Fruit fly (Drosophila melanogaster) whole organism, embryonic: ENCODE measurements around the gene Sem1.

Experiments
- CG11085 ChIP-seq: fragments of 200-800 bp; sonication (Bioruptor generic); IDR thresholded peaks from 2 replicates; pipeline ENCODE4 v1.3.6; 2022; ENCODE audit warnings: missing biosample characterization, missing genetic modification characterization
- CG11504 ChIP-seq: fragments of 200-800 bp; sonication (Bioruptor generic); optimal IDR thresholded peaks from 3 replicates; lab custom pipeline; 2019; ENCODE audit warnings: missing biosample characterization, mild to moderate bottlenecking, missing genetic modification characterization, moderate library complexity
- CG12659 ChIP-seq: fragments of 200-800 bp; sonication (Bioruptor generic); optimal IDR thresholded peaks from 3 replicates; lab custom pipeline; 2017; ENCODE audit warnings: mild to moderate bottlenecking, missing biosample characterization, missing genetic modification reagents, missing genetic modification characterization
- CG12942 ChIP-seq: fragments of 200-800 bp; sonication (Bioruptor generic); optimal IDR thresholded peaks from 3 replicates; lab custom pipeline; 2016; ENCODE audit warnings: missing biosample characterization, missing genetic modification characterization
- CG14441 ChIP-seq: fragments of 200-800 bp; sonication (Bioruptor generic); IDR thresholded peaks from 2 replicates; pipeline ENCODE4 v1.3.6; 2022; ENCODE audit warnings: missing biosample characterization, missing genetic modification characterization
- CG14710 ChIP-seq: fragments of 200-800 bp; sonication (Bioruptor generic); optimal IDR thresholded peaks from 3 replicates; lab custom pipeline; 2019; ENCODE audit warnings: missing biosample characterization, mild to moderate bottlenecking, missing genetic modification characterization, moderate library complexity
- CG14860 ChIP-seq: fragments of 200-800 bp; sonication (Bioruptor generic); IDR thresholded peaks from 3 replicates; pipeline ENCODE4 v1.3.6; 2022; ENCODE audit warnings: missing biosample characterization, missing genetic modification characterization; ENCODE audit not compliant: partially characterized antibody
- CG1529 ChIP-seq: fragments of 200-800 bp; sonication (Bioruptor generic); optimal IDR thresholded peaks from 3 replicates; lab custom pipeline; 2018; ENCODE audit warnings: missing biosample characterization, missing genetic modification characterization
- CG15479 ChIP-seq: fragments of 200-800 bp; sonication (Bioruptor generic); optimal IDR thresholded peaks from 3 replicates; lab custom pipeline; 2019; ENCODE audit warnings: missing biosample characterization, mild to moderate bottlenecking, missing genetic modification characterization, moderate library complexity
- CG31388 ChIP-seq: fragments of 200-800 bp; sonication (Bioruptor generic); optimal IDR thresholded peaks from 2 replicates; lab custom pipeline; 2016; ENCODE audit warnings: missing biosample characterization, missing genetic modification characterization
- CG3407 ChIP-seq: fragments of 200-800 bp; sonication (Bioruptor generic); optimal IDR thresholded peaks from 2 replicates; lab custom pipeline; 2018; ENCODE audit warnings: missing biosample characterization, mild to moderate bottlenecking, missing genetic modification characterization
- CG4854 ChIP-seq: fragments of 200-800 bp; sonication (Bioruptor generic); optimal IDR thresholded peaks from 2 replicates; lab custom pipeline; 2016; ENCODE audit warnings: missing biosample characterization, missing genetic modification characterization, inconsistent platforms
- CG7271 ChIP-seq: fragments of 200-800 bp; sonication (Bioruptor generic); optimal IDR thresholded peaks from 2 replicates; lab custom pipeline; 2018; ENCODE audit warnings: missing biosample characterization, mild to moderate bottlenecking, missing genetic modification characterization, moderate library complexity
- CG7839 ChIP-seq: fragments of 200-800 bp; sonication (Bioruptor generic); optimal IDR thresholded peaks from 3 replicates; lab custom pipeline; 2018; ENCODE audit warnings: missing biosample characterization, mild to moderate bottlenecking, missing genetic modification characterization, moderate library complexity
- CG8765 ChIP-seq: fragments of 200-800 bp; sonication (Bioruptor generic); IDR thresholded peaks from 2 replicates; pipeline ENCODE4 v1.3.6; 2022; ENCODE audit warnings: missing biosample characterization, missing genetic modification characterization
- CG9215 ChIP-seq: fragments of 200-800 bp; sonication (Bioruptor generic); IDR thresholded peaks from 2 replicates; pipeline ENCODE4 v1.3.6; 2022; ENCODE audit warnings: missing biosample characterization, missing genetic modification characterization
- CG9437 ChIP-seq: fragments of 200-800 bp; sonication (Bioruptor generic); optimal IDR thresholded peaks from 2 replicates; lab custom pipeline; 2018; ENCODE audit warnings: missing biosample characterization, mild to moderate bottlenecking, missing genetic modification characterization
- CG9932 ChIP-seq: fragments of 200-800 bp; sonication (Bioruptor generic); IDR thresholded peaks from 2 replicates; pipeline ENCODE4 v1.3.6; 2022; ENCODE audit warnings: missing biosample characterization, missing genetic modification characterization
- CoRest ChIP-seq: fragments of 200-800 bp; sonication (Bioruptor generic); optimal IDR thresholded peaks from 3 replicates; lab custom pipeline; 2018; ENCODE audit warnings: missing biosample characterization, mild to moderate bottlenecking, missing genetic modification characterization, moderate library complexity
- D ChIP-seq, 2 experiments: fragments of 200-800 bp in 1 of 2; fragments of >200 bp in 1 of 2; sonication (Bioruptor generic) in 1 of 2; optimal IDR thresholded peaks; 2 replicates in 1 of 2; 3 replicates in 1 of 2; lab custom pipeline; 2017; ENCODE audit warnings: mild to moderate bottlenecking in 1 of 2, missing biosample characterization in 1 of 2, missing genetic modification characterization in 1 of 2, missing genetic modification reagents in 1 of 2
- Fer1 ChIP-seq: fragments of 200-800 bp; sonication (Bioruptor generic); optimal IDR thresholded peaks from 2 replicates; lab custom pipeline; 2017; ENCODE audit warnings: missing biosample characterization, mild to moderate bottlenecking, missing genetic modification characterization
- Lhr ChIP-seq: fragments of 200-800 bp; sonication (Bioruptor generic); optimal IDR thresholded peaks from 3 replicates; lab custom pipeline; 2017; ENCODE audit warnings: mild to moderate bottlenecking, missing biosample characterization, missing genetic modification reagents, missing genetic modification characterization
- Nf-YC ChIP-seq: fragments of 200-800 bp; optimal IDR thresholded peaks from 3 replicates; lab custom pipeline; 2019; ENCODE audit warnings: missing biosample characterization, mild to moderate bottlenecking, missing genetic modification characterization, moderate library complexity
- Oaz ChIP-seq: fragments of 200-800 bp; sonication (Bioruptor generic); IDR thresholded peaks from 2 replicates; pipeline ENCODE4 v1.3.6; 2022; ENCODE audit warnings: missing biosample characterization, missing genetic modification characterization
- Pdp1 ChIP-seq, 2 experiments: fragments of 200-800 bp; sonication (Bioruptor generic); optimal IDR thresholded peaks; 3 replicates each; lab custom pipeline; 2016; ENCODE audit warnings: missing biosample characterization in 2 of 2, missing genetic modification characterization in 2 of 2, mild to moderate bottlenecking in 1 of 2, moderate library complexity in 1 of 2
- Ptx1 ChIP-seq: fragments of 200-800 bp; sonication (Bioruptor generic); IDR thresholded peaks from 2 replicates; pipeline ENCODE4 v1.3.6; 2022; ENCODE audit warnings: missing biosample characterization, missing genetic modification characterization
- Side ChIP-seq: fragments of 200-800 bp; sonication (Bioruptor generic); optimal IDR thresholded peaks from 2 replicates; lab custom pipeline; 2016; ENCODE audit warnings: missing biosample characterization, missing genetic modification characterization
- Sin3A ChIP-seq: fragments of >200 bp; optimal IDR thresholded peaks from 2 replicates; lab custom pipeline; 2018
- YL-1 ChIP-seq: fragments of 200-800 bp; sonication (Bioruptor generic); optimal IDR thresholded peaks from 3 replicates; lab custom pipeline; 2017; ENCODE audit warnings: missing biosample characterization, mild to moderate bottlenecking, missing genetic modification characterization
- abd-A ChIP-seq: fragments of 200-800 bp; sonication (Bioruptor generic); optimal IDR thresholded peaks from 3 replicates; lab custom pipeline; 2019; ENCODE audit warnings: missing biosample characterization, mild to moderate bottlenecking, missing genetic modification characterization, moderate library complexity
- aop ChIP-seq: fragments of 200-800 bp; sonication (Bioruptor generic); IDR thresholded peaks from 2 replicates; pipeline ENCODE4 v1.3.6; 2022; ENCODE audit warnings: missing biosample characterization, missing genetic modification characterization
- ato ChIP-seq: fragments of 200-800 bp; sonication (Bioruptor generic); IDR thresholded peaks from 2 replicates; pipeline ENCODE4 v1.3.6; 2022; ENCODE audit warnings: missing biosample characterization, missing genetic modification characterization; ENCODE audit not compliant: partially characterized antibody
- bbx ChIP-seq: fragments of 200-800 bp; sonication (Bioruptor generic); IDR thresholded peaks from 2 replicates; pipeline ENCODE4 v1.3.6; 2022; ENCODE audit warnings: missing biosample characterization, missing genetic modification characterization; ENCODE audit not compliant: partially characterized antibody
- crc ChIP-seq: fragments of 200-800 bp; sonication (Bioruptor generic); optimal IDR thresholded peaks from 2 replicates; lab custom pipeline; 2016; ENCODE audit warnings: missing biosample characterization, missing genetic modification characterization
- cwo ChIP-seq: fragments of 200-800 bp; sonication (Bioruptor generic); optimal IDR thresholded peaks from 3 replicates; lab custom pipeline; 2017; ENCODE audit warnings: missing biosample characterization, missing genetic modification characterization, mild to moderate bottlenecking, moderate library complexity, missing genetic modification reagents
- dimm ChIP-seq: fragments of 200-800 bp; sonication (Bioruptor generic); IDR thresholded peaks from 2 replicates; pipeline ENCODE4 v1.3.6; 2022; ENCODE audit warnings: missing biosample characterization, missing genetic modification characterization
- dm ChIP-seq: fragments of 200-800 bp; sonication (Bioruptor generic); optimal IDR thresholded peaks from 3 replicates; lab custom pipeline; 2016; ENCODE audit warnings: missing biosample characterization, missing genetic modification characterization
- ewg ChIP-seq: fragments of 200-800 bp; sonication (Bioruptor generic); optimal IDR thresholded peaks from 3 replicates; lab custom pipeline; 2017; ENCODE audit warnings: mild to moderate bottlenecking, missing biosample characterization, missing genetic modification reagents, missing genetic modification characterization
- gem ChIP-seq: fragments of 200-800 bp; sonication (Bioruptor generic); optimal IDR thresholded peaks from 2 replicates; lab custom pipeline; 2019; ENCODE audit warnings: missing biosample characterization, mild to moderate bottlenecking, missing genetic modification characterization, moderate library complexity
- klu ChIP-seq: fragments of 200-800 bp; sonication (Bioruptor generic); IDR thresholded peaks from 2 replicates; pipeline ENCODE4 v1.3.6; 2022; ENCODE audit warnings: missing biosample characterization, missing genetic modification characterization
- lbe ChIP-seq: fragments of 200-800 bp; sonication (Bioruptor generic); optimal IDR thresholded peaks from 2 replicates; lab custom pipeline; 2016; ENCODE audit warnings: missing biosample characterization, mild to moderate bottlenecking, missing genetic modification characterization
- mirr ChIP-seq: fragments of 200-800 bp; sonication (Bioruptor generic); optimal IDR thresholded peaks from 3 replicates; lab custom pipeline; 2018; ENCODE audit warnings: missing biosample characterization, mild to moderate bottlenecking, missing genetic modification characterization
- row ChIP-seq: fragments of 200-800 bp; sonication (Bioruptor generic); IDR thresholded peaks from 3 replicates; pipeline ENCODE4 v1.3.6; 2022; ENCODE audit warnings: missing biosample characterization, missing genetic modification characterization
- trem ChIP-seq: fragments of 200-800 bp; optimal IDR thresholded peaks from 3 replicates; lab custom pipeline; 2019; ENCODE audit warnings: missing biosample characterization, mild to moderate bottlenecking, missing genetic modification characterization, moderate library complexity
- tup ChIP-seq: fragments of 200-800 bp; sonication (Bioruptor generic); optimal IDR thresholded peaks from 2 replicates; lab custom pipeline; 2016; ENCODE audit warnings: missing biosample characterization, mild to moderate bottlenecking, missing genetic modification characterization, moderate library complexity
- twi ChIP-seq: fragments of 200-800 bp; optimal IDR thresholded peaks from 2 replicates; lab custom pipeline; 2019; ENCODE audit warnings: missing biosample characterization, mild to moderate bottlenecking, missing genetic modification characterization, moderate library complexity
- unpg ChIP-seq: fragments of 200-800 bp; sonication (Bioruptor generic); optimal IDR thresholded peaks from 3 replicates; lab custom pipeline; 2018; ENCODE audit warnings: missing biosample characterization, mild to moderate bottlenecking, missing genetic modification characterization, moderate library complexity
- zen ChIP-seq: fragments of 200-800 bp; sonication (Bioruptor generic); optimal IDR thresholded peaks from 3 replicates; lab custom pipeline; 2018; ENCODE audit warnings: missing biosample characterization, mild to moderate bottlenecking, missing genetic modification characterization, moderate library complexity

Sem1 gene

DNA sequence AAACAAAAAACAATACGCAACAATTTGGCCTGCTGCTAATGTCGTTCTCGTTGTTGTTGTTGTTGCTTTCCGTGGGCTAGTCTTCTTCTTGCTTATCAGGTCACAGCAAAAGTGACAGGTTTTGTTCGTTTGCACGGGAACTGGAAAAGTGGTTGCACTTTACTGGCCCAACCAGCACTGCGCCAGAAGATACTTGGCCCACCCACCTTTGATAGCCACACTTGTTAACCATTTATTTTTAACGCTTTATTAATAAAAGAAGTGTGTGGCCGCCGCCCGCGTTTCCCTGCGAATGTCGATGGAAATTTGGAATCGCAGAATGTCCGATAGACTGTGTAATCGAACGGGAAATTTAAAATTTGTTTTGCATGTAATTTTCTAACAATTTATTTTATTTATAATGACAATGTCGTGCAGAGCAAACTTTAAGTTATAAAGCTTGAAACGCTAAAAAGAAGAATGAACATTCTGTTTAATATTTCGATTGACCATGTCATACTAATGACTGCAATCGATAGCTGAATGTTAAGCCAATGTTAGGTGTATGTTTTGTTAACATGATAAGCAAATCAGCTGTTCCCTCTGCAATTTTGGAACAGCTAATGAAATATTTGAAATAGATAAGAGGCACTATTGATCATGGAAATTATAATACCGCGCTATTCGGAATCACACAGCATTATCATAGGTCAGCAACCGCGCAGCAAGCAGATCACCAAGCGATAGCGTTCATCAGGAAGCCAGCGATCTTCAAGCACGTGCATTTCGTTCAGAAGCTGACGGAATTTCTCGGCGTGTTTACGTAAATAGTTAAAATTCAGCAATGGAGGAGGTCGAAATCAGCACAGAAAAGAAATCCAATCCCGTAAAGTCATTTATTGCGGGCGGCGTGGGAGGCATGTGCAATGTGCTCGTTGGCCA, 36.5 kb upstream of the Sem1 start, which contains the start of the genes CG31908 and MME1 (continued):
- TF ChIP-seq klu (GFP tag; lab: Robert Waterston, UW), result no peak
- peak; percentile 17 for TF ChIP-seq Side (GFP tag; lab: Kevin White, UChicago)
- TF ChIP-seq CG9932 (GFP tag; lab: Robert Waterston, UW), result no peak
- no peak for TF ChIP-seq Lhr (GFP tag; lab: Kevin White, UChicago)
- TF ChIP-seq CG14441 (GFP tag; lab: Robert Waterston, UW), result 0 out of 2 replicates have a peak, but pooled peaks have one; percentile 25
- TF ChIP-seq unpg (GFP tag; lab: Kevin White, UChicago), result peak; percentile 12
- no peak for TF ChIP-seq crc
- no peak for TF ChIP-seq CG15479
- peak; percentile 10 for TF ChIP-seq CG4854 (GFP tag; lab: Kevin White, UChicago)
- no peak for TF ChIP-seq CG9215
- no peak for TF ChIP-seq twi (tag; lab: Kevin White, UChicago)
- TF ChIP-seq dimm (GFP tag; lab: Robert Waterston, UW), result no peak
- TF ChIP-seq CG1529 (GFP tag; lab: Kevin White, UChicago), result no peak
- TF ChIP-seq YL-1 (GFP tag; lab: Kevin White, UChicago), result peak; percentile 69
- no peak for TF ChIP-seq CG31388
- no peak for TF ChIP-seq CG11504 (tag; lab: Kevin White, UChicago)
- TF ChIP-seq CG7839, result no peak
- TF ChIP-seq lbe, result peak; percentile 30
- peak; percentile 71 for TF ChIP-seq Sin3A (lab: Kevin White, UChicago)
- TF ChIP-seq ato (GFP tag; lab: Robert Waterston, UW), result peak; percentile 75; the same call in 1 of the 2 replicates
- TF ChIP-seq Fer1 (GFP tag; lab: Kevin White, UChicago), result peak; percentile 17
- peak; percentile 78 for TF ChIP-seq CG14860 (GFP tag; lab: Robert Waterston, UW)
- peak; percentile 67 for TF ChIP-seq cwo
- TF ChIP-seq zen (tag; lab: Kevin White, UChicago), result peak; percentile 62
- TF ChIP-seq CoRest, result no peak
- no peak for TF ChIP-seq D (optimal IDR thresholded peaks at IDR 0.05; lab: Kevin White, UChicago)
- TF ChIP-seq D (GFP tag; optimal IDR thresholded peaks at IDR 0.05; lab: Kevin White, UChicago), result no peak
- peak; percentile 24 for TF ChIP-seq CG12942 (GFP tag; lab: Kevin White, UChicago)
- peak; percentile 68 for TF ChIP-seq bbx (GFP tag; lab: Robert Waterston, UW)
- no peak for TF ChIP-seq aop (GFP tag; lab: Robert Waterston, UW)
- TF ChIP-seq CG3407, result no peak
- TF ChIP-seq CG9437, result peak; percentile 16
- peak; percentile 56 for TF ChIP-seq dm (GFP tag; lab: Kevin White, UChicago)
- no peak for TF ChIP-seq Oaz (GFP tag; lab: Robert Waterston, UW)
- peak; percentile 16 for TF ChIP-seq Nf-YC
- peak in 1 of 2 experiments; percentile 78 for TF ChIP-seq Pdp1 (GFP tag; optimal IDR thresholded peaks at IDR 0.05; lab: Kevin White, UChicago)
- TF ChIP-seq mirr (GFP tag; lab: Kevin White, UChicago), result no peak
- TF ChIP-seq CG7271 (tag; lab: Kevin White, UChicago), result no peak
- TF ChIP-seq CG8765 (GFP tag; lab: Robert Waterston, UW), result no peak
- TF ChIP-seq CG11085 (GFP tag; lab: Robert Waterston, UW), result no peak
- TF ChIP-seq tup (GFP tag; lab: Kevin White, UChicago), result no peak
- TF ChIP-seq abd-A (tag; lab: Kevin White, UChicago), result no peak
- TF ChIP-seq CG12659 (GFP tag; lab: Kevin White, UChicago), result peak; percentile 56
- peak; percentile 46 for TF ChIP-seq CG14710
- TF ChIP-seq trem (tag; lab: Kevin White, UChicago), result peak; percentile 56
- peak; percentile 41; the same call in 1 of the 3 replicates for TF ChIP-seq row (GFP tag; lab: Robert Waterston, UW)
- no peak for TF ChIP-seq gem (tag; lab: Kevin White, UChicago)
- TF ChIP-seq Ptx1, result no peak
- no peak for TF ChIP-seq ewg (GFP tag; lab: Kevin White, UChicago)
